Worm (Caenorhabditis elegans) whole organism, L4/young adult: ENCODE data around the gene M163.21.

Source experiments
- W03F9.2 ChIP-seq: fragments of 150-350 bp; optimal IDR thresholded peaks from 2 replicates; lab custom pipeline; 2014; ENCODE audit warnings: missing biosample characterization, missing genetic modification characterization
- him-1 ChIP-seq: sonication (generic microtip); optimal IDR thresholded peaks from 2 replicates; lab custom pipeline; 2016; ENCODE audit warnings: missing genotype, missing genetic modification reagents, missing genetic modification characterization, missing compliant biosample characterization

- TF ChIP-seq W03F9.2 (tag; lab: Kevin White, UChicago) (no peak), him-1 (no peak)
Observed at ce11 chrX:14491103-14491502, 24.5 kb downstream of the M163.21 start.
